Fruit fly (Drosophila melanogaster): ENCODE data around the gene CG34280.

CG34280 gene

dm6 chr3R:17386168-17386819 is 17.2 kb downstream of the CG34280 start:
- TF ChIP-seq Gug (GFP tag; IDR thresholded peaks at IDR 0.05) (peak; percentile 66; the same call in 3 of the 4 replicates), CG18599 (GFP tag; optimal IDR thresholded peaks at IDR 0.05) (peak; percentile 73), aop (GFP tag; IDR thresholded peaks at IDR 0.05) (peak; percentile 42; the same call in 1 of the 2 replicates), Sry-β (GFP tag; optimal IDR thresholded peaks at IDR 0.05) (no peak), CG6765 (GFP tag; optimal IDR thresholded peaks at IDR 0.05) (no peak), peb (GFP tag; IDR thresholded peaks at IDR 0.05) (peak; percentile 44; the same call in 1 of the 2 replicates), CG31365 (tag; optimal IDR thresholded peaks at IDR 0.05) (no peak), inv (GFP tag; IDR thresholded peaks at IDR 0.05; ENCODE audit: partially characterized antibody) (no peak), Dek (tag; optimal IDR thresholded peaks at IDR 0.05) (no peak), CG17328 (GFP tag; IDR thresholded peaks at IDR 0.05) (peak; percentile 84), CG17802 (tag; optimal IDR thresholded peaks at IDR 0.05) (peak; percentile 51), Blimp-1 (GFP tag; optimal IDR thresholded peaks at IDR 0.05) (peak; percentile 82), pum (GFP tag; optimal IDR thresholded peaks at IDR 0.05) (peak; percentile 38), fd3F (GFP tag; optimal IDR thresholded peaks at IDR 0.05) (peak; percentile 11), CG10366 (GFP tag; IDR thresholded peaks at IDR 0.05) (peak; percentile 82), Six4 (GFP tag; optimal IDR thresholded peaks at IDR 0.05) (peak; percentile 49), CG9932 (GFP tag; IDR thresholded peaks at IDR 0.05) (peak; percentile 49), CG15479 (GFP tag; optimal IDR thresholded peaks at IDR 0.05) (no peak), CG7556 (GFP tag; optimal IDR thresholded peaks at IDR 0.05) (peak; percentile 58), CG1647 (GFP tag; optimal IDR thresholded peaks at IDR 0.05) (peak; percentile 23), dati (GFP tag; IDR thresholded peaks at IDR 0.05) (peak; percentile 55), CG11504 (tag; optimal IDR thresholded peaks at IDR 0.05) (peak; percentile 85), Ada2b (GFP tag; IDR thresholded peaks at IDR 0.05) (peak; percentile 63), slou (GFP tag; optimal IDR thresholded peaks at IDR 0.05) (no peak), oc (tag; optimal IDR thresholded peaks at IDR 0.05) (peak; percentile 39), CG18619 (GFP tag; optimal IDR thresholded peaks at IDR 0.05) (peak; percentile 43), sens (GFP tag) (peak; percentile 94), tll (GFP tag; optimal IDR thresholded peaks at IDR 0.05) (no peak), CG11247 (GFP tag; IDR thresholded peaks at IDR 0.05) (peak; percentile 56; the same call in 1 of the 2 replicates), pros (GFP tag; optimal IDR thresholded peaks at IDR 0.05) (no peak), Myb (GFP tag; optimal IDR thresholded peaks at IDR 0.05) (no peak), CG8281 (tag; optimal IDR thresholded peaks at IDR 0.05) (peak; percentile 51), Hand (GFP tag; optimal IDR thresholded peaks at IDR 0.05) (no peak), mld (GFP tag; IDR thresholded peaks at IDR 0.05; ENCODE audit: partially characterized antibody) (no peak), CG6854 (GFP tag; optimal IDR thresholded peaks at IDR 0.05) (no peak), CG1832 (GFP tag; optimal IDR thresholded peaks at IDR 0.05) (no peak), NfI (GFP tag; optimal IDR thresholded peaks at IDR 0.05) (peak; percentile 57), pzg (GFP tag; optimal IDR thresholded peaks at IDR 0.05) (no peak), CG2712 (tag; optimal IDR thresholded peaks at IDR 0.05) (peak; percentile 82), D19A (tag; optimal IDR thresholded peaks at IDR 0.05) (peak; percentile 68), p53 (GFP tag; optimal IDR thresholded peaks at IDR 0.05) (no peak), CG10209 (GFP tag; optimal IDR thresholded peaks at IDR 0.05) (peak; percentile 44), CG17361 (GFP tag; IDR thresholded peaks at IDR 0.05) (peak; percentile 63; the same call in 2 of the 3 replicates), CG7271 (tag; optimal IDR thresholded peaks at IDR 0.05) (no peak), grau (tag; optimal IDR thresholded peaks at IDR 0.05) (peak; percentile 95), fd96Cb (tag; optimal IDR thresholded peaks at IDR 0.05) (peak; percentile 83), CG13894 (tag; optimal IDR thresholded peaks at IDR 0.05) (no peak), ase (GFP tag; IDR thresholded peaks at IDR 0.05) (0 out of 3 replicates have a peak, but pooled peaks have one; percentile 45)
